Fruit fly (Drosophila melanogaster) whole organism, embryonic: Measurements from ENCODE around the gene CG17625.

Source experiments
- Bgb ChIP-seq: fragments of 200-800 bp; sonication (Bioruptor generic); IDR thresholded peaks from 2 replicates; pipeline ENCODE4 v1.3.6; 2022; ENCODE audit warnings: missing biosample characterization, missing genetic modification characterization; ENCODE audit not compliant: partially characterized antibody
- CG1024 ChIP-seq: fragments of 200-800 bp; sonication (Bioruptor generic); IDR thresholded peaks from 2 replicates; pipeline ENCODE4 v1.3.6; 2022; ENCODE audit warnings: missing biosample characterization, missing genetic modification characterization
- CG11456 ChIP-seq: fragments of 200-800 bp; sonication (Bioruptor generic); IDR thresholded peaks from 3 replicates; pipeline ENCODE4 v1.3.6; 2022; ENCODE audit warnings: missing biosample characterization, missing genetic modification characterization
- CG11504 ChIP-seq: fragments of 200-800 bp; sonication (Bioruptor generic); optimal IDR thresholded peaks from 3 replicates; lab custom pipeline; 2019; ENCODE audit warnings: missing biosample characterization, mild to moderate bottlenecking, missing genetic modification characterization, moderate library complexity
- CG11560 ChIP-seq: fragments of 200-800 bp; sonication (Bioruptor generic); IDR thresholded peaks from 3 replicates; pipeline ENCODE4 v1.3.6; 2022; ENCODE audit warnings: missing biosample characterization, missing genetic modification characterization
- CG12299 ChIP-seq: fragments of 200-800 bp; sonication (Bioruptor generic); optimal IDR thresholded peaks from 2 replicates; lab custom pipeline; 2018; ENCODE audit warnings: missing biosample characterization, mild to moderate bottlenecking, missing genetic modification characterization
- CG12744 ChIP-seq: fragments of 200-800 bp; sonication (Bioruptor generic); optimal IDR thresholded peaks from 2 replicates; lab custom pipeline; 2016; ENCODE audit warnings: missing biosample characterization, missing genetic modification characterization
- CG13123 ChIP-seq: fragments of 200-800 bp; sonication (Bioruptor generic); optimal IDR thresholded peaks from 2 replicates; lab custom pipeline; 2016; ENCODE audit warnings: missing biosample characterization, missing genetic modification characterization
- CG15269 ChIP-seq: fragments of 200-800 bp; sonication (Bioruptor generic); optimal IDR thresholded peaks from 2 replicates; lab custom pipeline; 2018; ENCODE audit warnings: missing biosample characterization, mild to moderate bottlenecking, missing genetic modification characterization, moderate library complexity
- CG16779 ChIP-seq: fragments of 200-800 bp; sonication (Bioruptor generic); IDR thresholded peaks from 2 replicates; pipeline ENCODE4 v1.3.6; 2022; ENCODE audit warnings: missing biosample characterization, missing genetic modification characterization
- CG31388 ChIP-seq: fragments of 200-800 bp; sonication (Bioruptor generic); optimal IDR thresholded peaks from 2 replicates; lab custom pipeline; 2016; ENCODE audit warnings: missing biosample characterization, missing genetic modification characterization
- CG3163 ChIP-seq: fragments of 200-800 bp; sonication (Bioruptor generic); optimal IDR thresholded peaks from 3 replicates; lab custom pipeline; 2016; ENCODE audit warnings: missing biosample characterization, missing genetic modification characterization
- CG34376 ChIP-seq: fragments of 200-800 bp; sonication (Bioruptor generic); optimal IDR thresholded peaks from 2 replicates; lab custom pipeline; 2018; ENCODE audit warnings: missing biosample characterization, mild to moderate bottlenecking, missing genetic modification characterization
- CG6175 ChIP-seq: fragments of 200-800 bp; sonication (Bioruptor generic); IDR thresholded peaks from 3 replicates; pipeline ENCODE4 v1.3.6; 2022; ENCODE audit warnings: missing biosample characterization, missing genetic modification characterization
- CG6654 ChIP-seq: fragments of 200-800 bp; sonication (Bioruptor generic); optimal IDR thresholded peaks from 2 replicates; lab custom pipeline; 2017; ENCODE audit warnings: missing biosample characterization, mild to moderate bottlenecking, missing genetic modification characterization
- CG7271 ChIP-seq: fragments of 200-800 bp; sonication (Bioruptor generic); optimal IDR thresholded peaks from 2 replicates; lab custom pipeline; 2018; ENCODE audit warnings: missing biosample characterization, mild to moderate bottlenecking, missing genetic modification characterization, moderate library complexity
- CG8089 ChIP-seq: fragments of 200-800 bp; sonication (Bioruptor generic); optimal IDR thresholded peaks from 3 replicates; lab custom pipeline; 2016; ENCODE audit warnings: missing biosample characterization, missing genetic modification characterization
- CG8944 ChIP-seq: fragments of 200-800 bp; sonication (Bioruptor generic); optimal IDR thresholded peaks from 3 replicates; lab custom pipeline; 2016; ENCODE audit warnings: missing biosample characterization, missing genetic modification characterization
- CrebB ChIP-seq: fragments of 200-800 bp; sonication (Bioruptor generic); optimal IDR thresholded peaks from 3 replicates; lab custom pipeline; 2018; ENCODE audit warnings: missing biosample characterization, mild to moderate bottlenecking, missing genetic modification characterization
- D19A ChIP-seq: fragments of 200-800 bp; optimal IDR thresholded peaks from 3 replicates; lab custom pipeline; 2019; ENCODE audit warnings: missing biosample characterization, mild to moderate bottlenecking, missing genetic modification characterization, moderate library complexity
- Doc3 ChIP-seq: fragments of 200-800 bp; sonication (Bioruptor generic); IDR thresholded peaks from 3 replicates; pipeline ENCODE4 v1.3.6; 2022; ENCODE audit warnings: missing biosample characterization, missing genetic modification characterization; ENCODE audit not compliant: partially characterized antibody
- Fer1 ChIP-seq: fragments of 200-800 bp; sonication (Bioruptor generic); optimal IDR thresholded peaks from 2 replicates; lab custom pipeline; 2017; ENCODE audit warnings: missing biosample characterization, mild to moderate bottlenecking, missing genetic modification characterization
- Gsc ChIP-seq: fragments of 200-800 bp; sonication (Bioruptor generic); IDR thresholded peaks from 2 replicates; pipeline ENCODE4 v1.3.6; 2022; ENCODE audit warnings: missing biosample characterization, missing genetic modification characterization
- Hmr ChIP-seq: fragments of 200-800 bp; sonication (Bioruptor generic); optimal IDR thresholded peaks from 3 replicates; lab custom pipeline; 2017; ENCODE audit warnings: mild to moderate bottlenecking, missing biosample characterization, missing genetic modification reagents, missing genetic modification characterization
- NC2α ChIP-seq: fragments of 200-800 bp; sonication (Bioruptor generic); optimal IDR thresholded peaks from 2 replicates; lab custom pipeline; 2016; ENCODE audit warnings: missing biosample characterization, missing genetic modification characterization
- Rfx ChIP-seq: fragments of 200-800 bp; sonication (Bioruptor generic); IDR thresholded peaks from 2 replicates; pipeline ENCODE4 v1.3.6; 2022; ENCODE audit warnings: missing biosample characterization, missing genetic modification characterization
- bab2 ChIP-seq: fragments of 200-800 bp; sonication (Bioruptor generic); optimal IDR thresholded peaks from 2 replicates; lab custom pipeline; 2016; ENCODE audit warnings: missing biosample characterization, missing genetic modification characterization
- bbx ChIP-seq: fragments of 200-800 bp; sonication (Bioruptor generic); IDR thresholded peaks from 2 replicates; pipeline ENCODE4 v1.3.6; 2022; ENCODE audit warnings: missing biosample characterization, missing genetic modification characterization; ENCODE audit not compliant: partially characterized antibody
- bigmax ChIP-seq: fragments of 200-800 bp; sonication (Bioruptor generic); optimal IDR thresholded peaks from 2 replicates; lab custom pipeline; 2018; ENCODE audit warnings: missing biosample characterization, mild to moderate bottlenecking, missing genetic modification characterization
- chif ChIP-seq, 2 experiments: fragments of 200-800 bp; sonication (Bioruptor generic); optimal IDR thresholded peaks; 3 replicates each; lab custom pipeline; 2016; ENCODE audit warnings: missing biosample characterization in 2 of 2, missing genetic modification characterization in 2 of 2
- ems ChIP-seq: fragments of 200-800 bp; sonication (Bioruptor generic); optimal IDR thresholded peaks from 3 replicates; lab custom pipeline; 2016; ENCODE audit warnings: missing biosample characterization, missing genetic modification characterization
- ewg ChIP-seq: fragments of 200-800 bp; sonication (Bioruptor generic); optimal IDR thresholded peaks from 3 replicates; lab custom pipeline; 2017; ENCODE audit warnings: mild to moderate bottlenecking, missing biosample characterization, missing genetic modification reagents, missing genetic modification characterization
- eyg ChIP-seq: fragments of 200-800 bp; sonication (Bioruptor generic); optimal IDR thresholded peaks from 3 replicates; lab custom pipeline; 2016; ENCODE audit warnings: missing biosample characterization, missing genetic modification characterization
- gfzf ChIP-seq: fragments of 200-800 bp; sonication (Bioruptor generic); optimal IDR thresholded peaks from 2 replicates; lab custom pipeline; 2016; ENCODE audit warnings: missing biosample characterization, mild to moderate bottlenecking, missing genetic modification characterization, moderate library complexity
- gro ChIP-seq: fragments of 200-800 bp; sonication (Bioruptor generic); optimal IDR thresholded peaks from 2 replicates; lab custom pipeline; 2016; ENCODE audit warnings: missing biosample characterization, missing genetic modification characterization
- gsb ChIP-seq: fragments of 200-800 bp; sonication (Bioruptor generic); IDR thresholded peaks from 2 replicates; pipeline ENCODE4 v1.3.6; 2022; ENCODE audit warnings: missing biosample characterization, missing genetic modification characterization
- hkb ChIP-seq, 2 experiments: fragments of 200-800 bp in 1 of 2; fragments of >200 bp in 1 of 2; sonication (Bioruptor generic) in 1 of 2; IDR thresholded peaks in 1 of 2; optimal IDR thresholded peaks in 1 of 2; 2 replicates each; pipeline versions ENCODE4 v1.3.6 to Lab custom; 2017 to 2022; ENCODE audit warnings: missing biosample characterization in 1 of 2, missing genetic modification characterization in 1 of 2
- jigr1 ChIP-seq: fragments of 200-800 bp; sonication (Bioruptor generic); IDR thresholded peaks from 3 replicates; pipeline ENCODE4 v1.3.6; 2022; ENCODE audit warnings: missing biosample characterization, missing genetic modification characterization
- maf-S ChIP-seq: fragments of 200-800 bp; sonication (Bioruptor generic); optimal IDR thresholded peaks from 2 replicates; lab custom pipeline; 2016; ENCODE audit warnings: missing biosample characterization, missing genetic modification characterization
- nmo ChIP-seq: fragments of 200-800 bp; sonication (Bioruptor generic); optimal IDR thresholded peaks from 2 replicates; lab custom pipeline; 2018; ENCODE audit warnings: missing biosample characterization, mild to moderate bottlenecking, missing genetic modification characterization, moderate library complexity
- nom ChIP-seq: fragments of 200-800 bp; sonication (Bioruptor generic); optimal IDR thresholded peaks from 2 replicates; lab custom pipeline; 2017; ENCODE audit warnings: missing biosample characterization, missing genetic modification characterization, mild to moderate bottlenecking, moderate library complexity, missing genetic modification reagents
- rib ChIP-seq: fragments of 200-800 bp; sonication (Bioruptor generic); IDR thresholded peaks from 2 replicates; pipeline ENCODE4 v1.3.6; 2022; ENCODE audit warnings: missing biosample characterization, missing genetic modification characterization
- sens ChIP-seq: fragments of 200-800 bp; sonication (Bioruptor generic); peaks from one replicate; lab custom pipeline; 2016; ENCODE audit warnings: missing biosample characterization, missing genetic modification characterization
- sna ChIP-seq: fragments of 200-800 bp; sonication (Bioruptor generic); IDR thresholded peaks from 2 replicates; pipeline ENCODE4 v1.3.6; 2022; ENCODE audit warnings: missing biosample characterization, missing genetic modification characterization; ENCODE audit not compliant: partially characterized antibody
- so ChIP-seq: fragments of 200-800 bp; sonication (Bioruptor generic); IDR thresholded peaks from 3 replicates; pipeline ENCODE4 v1.3.6; 2022; ENCODE audit warnings: missing biosample characterization, missing genetic modification characterization
- stc ChIP-seq: fragments of 200-800 bp; sonication (Bioruptor generic); IDR thresholded peaks from 2 replicates; pipeline ENCODE4 v1.3.6; 2022; ENCODE audit warnings: missing biosample characterization, missing genetic modification characterization
- tap ChIP-seq: fragments of 200-800 bp; optimal IDR thresholded peaks from 3 replicates; lab custom pipeline; 2019; ENCODE audit warnings: missing biosample characterization, mild to moderate bottlenecking, missing genetic modification characterization, moderate library complexity
- vnd ChIP-seq: fragments of 200-800 bp; sonication (Bioruptor generic); IDR thresholded peaks from 3 replicates; pipeline ENCODE4 v1.3.6; 2022; ENCODE audit warnings: missing biosample characterization, missing genetic modification characterization; ENCODE audit not compliant: partially characterized antibody
- zen ChIP-seq: fragments of 200-800 bp; sonication (Bioruptor generic); optimal IDR thresholded peaks from 3 replicates; lab custom pipeline; 2018; ENCODE audit warnings: missing biosample characterization, mild to moderate bottlenecking, missing genetic modification characterization, moderate library complexity
- zf30C ChIP-seq: fragments of 200-800 bp; sonication (Bioruptor generic); optimal IDR thresholded peaks from 3 replicates; lab custom pipeline; 2018; ENCODE audit warnings: missing biosample characterization, mild to moderate bottlenecking, missing genetic modification characterization
- zfh2 ChIP-seq: fragments of 200-800 bp; sonication (Bioruptor generic); optimal IDR thresholded peaks from 2 replicates; lab custom pipeline; 2016; ENCODE audit warnings: missing biosample characterization, missing genetic modification characterization

The CG17625 gene

DNA sequence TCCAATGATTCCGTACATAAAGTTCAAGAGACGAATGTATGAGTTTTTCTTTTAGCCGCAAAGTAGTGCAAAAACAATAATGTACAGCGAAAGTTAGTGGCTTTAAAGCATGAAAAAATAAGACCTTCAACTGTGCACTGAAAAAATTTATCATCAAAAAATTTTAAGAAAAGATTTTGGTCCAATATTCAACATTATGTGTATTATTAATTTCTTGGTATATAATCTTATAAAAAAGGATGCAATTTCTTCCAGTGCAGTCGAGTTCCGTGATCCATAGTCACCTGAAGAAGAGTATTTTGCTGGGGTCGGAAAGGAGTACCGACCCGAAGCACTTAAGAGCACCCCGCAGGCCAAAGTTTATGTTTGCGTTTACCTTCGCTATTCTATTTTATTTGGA, 18.0 kb upstream of the CG17625 start (continued):
- TF ChIP-seq Fer1 (GFP tag; lab: Kevin White, UChicago) (no peak), gro (GFP tag; lab: Kevin White, UChicago) (no peak), zen (tag; lab: Kevin White, UChicago) (no peak), CG3163 (GFP tag; lab: Kevin White, UChicago) (no peak), CG12744 (GFP tag; lab: Kevin White, UChicago) (no peak), CG11504 (tag; lab: Kevin White, UChicago) (peak; percentile 32), tap (tag; lab: Kevin White, UChicago) (no peak), CG1024 (GFP tag; lab: Robert Waterston, UW) (0 out of 2 replicates have a peak, but pooled peaks have one; percentile 31), CrebB (no peak), CG15269 (peak; percentile 5), jigr1 (GFP tag; lab: Robert Waterston, UW) (no peak), zf30C (GFP tag; lab: Kevin White, UChicago) (no peak), Gsc (GFP tag; lab: Robert Waterston, UW) (no peak), gfzf (GFP tag; lab: Kevin White, UChicago) (no peak), bigmax (GFP tag; lab: Kevin White, UChicago) (no peak), ewg (GFP tag; lab: Kevin White, UChicago) (no peak), chif (GFP tag; optimal IDR thresholded peaks at IDR 0.05; lab: Kevin White, UChicago) (no peak), sens (GFP tag; lab: Kevin White, UChicago) (peak; percentile 47), CG6654 (GFP tag; lab: Kevin White, UChicago) (no peak), nmo (GFP tag; lab: Kevin White, UChicago) (peak; percentile 36), CG11456 (no peak), so (GFP tag; lab: Robert Waterston, UW) (no peak), CG6175 (no peak), CG34376 (GFP tag; lab: Kevin White, UChicago) (no peak), CG8089 (GFP tag; lab: Kevin White, UChicago) (no peak), gsb (no peak), maf-S (no peak), CG13123 (GFP tag; lab: Kevin White, UChicago) (peak; percentile 4), stc (GFP tag; lab: Robert Waterston, UW) (peak; percentile 31; the same call in 1 of the 2 replicates), CG11560 (tag; lab: Robert Waterston, UW) (no peak), bbx (GFP tag; lab: Robert Waterston, UW) (no peak), sna (no peak), rib (GFP tag; lab: Robert Waterston, UW) (no peak), NC2α (GFP tag; lab: Kevin White, UChicago) (no peak), ems (GFP tag; lab: Kevin White, UChicago) (no peak), Rfx (0 out of 2 replicates have a peak, but pooled peaks have one; percentile 8), CG8944 (GFP tag; lab: Kevin White, UChicago) (no peak), vnd (no peak), eyg (no peak), nom (no peak), CG12299 (no peak), D19A (tag; lab: Kevin White, UChicago) (no peak), Hmr (GFP tag; lab: Kevin White, UChicago) (no peak), bab2 (GFP tag; lab: Kevin White, UChicago) (no peak), zfh2 (GFP tag; lab: Kevin White, UChicago) (no peak), Doc3 (no peak), CG7271 (tag; lab: Kevin White, UChicago) (no peak), hkb (optimal IDR thresholded peaks at IDR 0.05; lab: Kevin White, UChicago) (no peak), hkb (GFP tag; IDR thresholded peaks at IDR 0.05; lab: Robert Waterston, UW) (peak; percentile 72), CG16779 (GFP tag; lab: Robert Waterston, UW) (no peak), CG31388 (GFP tag; lab: Kevin White, UChicago) (no peak), Bgb (GFP tag; lab: Robert Waterston, UW) (no peak)
